Worm (Caenorhabditis elegans) whole organism, L4 larva: Measurements from ENCODE around the gene nspe-5.

ENCODE experiments used
- F44E2.7 ChIP-seq: fragments of 200-800 bp; sonication (Bioruptor generic); IDR thresholded peaks from 2 replicates; pipeline ENCODE4 v2.1.2; 2022; ENCODE audit warnings: missing genetic modification characterization, missing compliant biosample characterization
- T20F7.1 ChIP-seq: fragments of 200-800 bp; sonication (Bioruptor generic); optimal IDR thresholded peaks from 2 replicates; lab custom pipeline; 2018; ENCODE audit warnings: mild to moderate bottlenecking, missing genetic modification characterization, missing compliant biosample characterization
- Y105C5A.15 ChIP-seq: fragments of 200-800 bp; sonication (Bioruptor generic); IDR thresholded peaks from 2 replicates; pipeline ENCODE4 v1.3.6; 2022; ENCODE audit warnings: missing genetic modification characterization, missing compliant biosample characterization
- Y5F2A.4 ChIP-seq: fragments of 200-800 bp; sonication (Bioruptor generic); optimal IDR thresholded peaks from 2 replicates; lab custom pipeline; 2018; ENCODE audit warnings: mild to moderate bottlenecking, missing genetic modification characterization, missing compliant biosample characterization
- ZK337.2 ChIP-seq: fragments of 200-800 bp; sonication (Bioruptor generic); IDR thresholded peaks from 2 replicates; pipeline ENCODE4 v1.3.6; 2022; ENCODE audit warnings: missing genetic modification reagents, missing genetic modification characterization, missing compliant biosample characterization
- aha-1 ChIP-seq: fragments of 150-350 bp; peaks from one replicate; lab custom pipeline; 2014; ENCODE audit warnings: missing biosample characterization, missing genetic modification characterization
- arid-1 ChIP-seq: fragments of 200-800 bp; sonication (Bioruptor generic); conservative IDR thresholded peaks from 2 replicates; pipeline ENCODE4 v1.3.6; 2022; ENCODE audit warnings: missing genetic modification reagents, missing genetic modification characterization, missing compliant biosample characterization
- ceh-62 ChIP-seq: sonication (generic microtip); optimal IDR thresholded peaks from 2 replicates; lab custom pipeline; 2017; ENCODE audit warnings: missing biosample characterization, missing genetic modification characterization
- cey-2 ChIP-seq: sonication (generic microtip); optimal IDR thresholded peaks from 3 replicates; lab custom pipeline; 2017; ENCODE audit warnings: missing genetic modification characterization, mild to moderate bottlenecking, missing compliant biosample characterization, antibody characterized with exemption, borderline replicate concordance; ENCODE audit not compliant: insufficient read depth
- ctbp-1 ChIP-seq: fragments of 200-800 bp; sonication (Bioruptor generic); IDR thresholded peaks from 2 replicates; pipeline ENCODE4 v1.3.6; 2022; ENCODE audit warnings: missing genetic modification reagents, missing genetic modification characterization, missing compliant biosample characterization
- daf-16 ChIP-seq, 3 experiments: sonication (generic microtip); optimal IDR thresholded peaks; 2 replicates each; lab custom pipeline; 2016 to 2017; ENCODE audit warnings: missing genetic modification characterization in 3 of 3, missing genetic modification reagents in 3 of 3, mild to moderate bottlenecking in 2 of 3, missing compliant biosample characterization in 2 of 3, missing biosample characterization in 1 of 3, moderate library complexity in 1 of 3
- daf-19 ChIP-seq: fragments of 200-800 bp; sonication (Bioruptor generic); conservative IDR thresholded peaks from 2 replicates; pipeline ENCODE4 v1.3.6; 2022; ENCODE audit warnings: missing genetic modification characterization, missing compliant biosample characterization
- dmd-6 ChIP-seq: fragments of 200-800 bp; sonication (Bioruptor generic); IDR thresholded peaks from 2 replicates; pipeline ENCODE4 v1.3.6; 2022; ENCODE audit warnings: missing genetic modification reagents, missing genetic modification characterization, missing compliant biosample characterization
- dmd-9 ChIP-seq: fragments of 200-800 bp; sonication (Bioruptor generic); IDR thresholded peaks from 2 replicates; pipeline ENCODE4 v1.3.6; 2022; ENCODE audit warnings: missing genetic modification reagents, missing genetic modification characterization, missing compliant biosample characterization
- dpl-1 ChIP-seq: fragments of 150-350 bp; optimal IDR thresholded peaks from 2 replicates; lab custom pipeline; 2014; ENCODE audit warnings: missing biosample characterization, missing genetic modification reagents, missing genetic modification characterization
- hif-1 ChIP-seq, 2 experiments: sonication (generic microtip); optimal IDR thresholded peaks; 2 replicates each; lab custom pipeline; 2016 to 2017; ENCODE audit warnings: missing compliant biosample characterization in 2 of 2, missing genetic modification characterization in 2 of 2, missing genetic modification reagents in 2 of 2, missing genotype in 2 of 2, mild to moderate bottlenecking in 1 of 2
- hlh-30 ChIP-seq: sonication (generic microtip); optimal IDR thresholded peaks from 2 replicates; lab custom pipeline; 2017; ENCODE audit warnings: antibody characterized with exemption, mild to moderate bottlenecking, missing genetic modification characterization, missing compliant biosample characterization; ENCODE audit not compliant: insufficient read depth
- lin-1 ChIP-seq: fragments of 200-800 bp; sonication (Bioruptor generic); IDR thresholded peaks from 2 replicates; pipeline ENCODE4 v1.3.6; 2022; ENCODE audit warnings: missing genetic modification reagents, missing genetic modification characterization, missing compliant biosample characterization
- lin-13 ChIP-seq: fragments of 150-350 bp; optimal IDR thresholded peaks from 2 replicates; lab custom pipeline; 2014; ENCODE audit warnings: missing biosample characterization, missing genetic modification reagents, missing genetic modification characterization
- lir-3 ChIP-seq: sonication (generic microtip); optimal IDR thresholded peaks from 2 replicates; lab custom pipeline; 2016; ENCODE audit warnings: mild to moderate bottlenecking, missing genetic modification characterization, missing compliant biosample characterization
- mxl-2 ChIP-seq: fragments of 200-800 bp; sonication (Bioruptor generic); conservative IDR thresholded peaks from 2 replicates; pipeline ENCODE4 v1.3.6; 2022; ENCODE audit warnings: missing genetic modification reagents, missing genetic modification characterization, missing compliant biosample characterization
- nhr-10 ChIP-seq: fragments of 150-350 bp; optimal IDR thresholded peaks from 2 replicates; lab custom pipeline; 2014; ENCODE audit warnings: missing biosample characterization, missing genetic modification characterization
- nhr-11 ChIP-seq: fragments of 150-350 bp; optimal IDR thresholded peaks from 2 replicates; lab custom pipeline; 2014; ENCODE audit warnings: missing biosample characterization, missing genetic modification characterization
- nhr-237 ChIP-seq: sonication (generic microtip); optimal IDR thresholded peaks from 2 replicates; lab custom pipeline; 2017; ENCODE audit warnings: missing biosample characterization, missing genetic modification characterization
- nhr-28 ChIP-seq: fragments of 150-350 bp; optimal IDR thresholded peaks from 2 replicates; lab custom pipeline; 2014; ENCODE audit warnings: missing biosample characterization, missing genetic modification characterization
- nhr-6 ChIP-seq: fragments of 150-350 bp; optimal IDR thresholded peaks from 2 replicates; lab custom pipeline; 2014; ENCODE audit warnings: missing biosample characterization, missing genetic modification characterization
- pha-4 ChIP-seq, 2 experiments: fragments of 150-350 bp in 1 of 2; fragments of 200-800 bp in 1 of 2; sonication (Bioruptor generic) in 1 of 2; IDR thresholded peaks in 1 of 2; optimal IDR thresholded peaks in 1 of 2; 2 replicates each; pipeline versions ENCODE4 v1.3.6 to Lab custom; 2014 to 2022; ENCODE audit warnings: missing genetic modification characterization in 2 of 2, missing genetic modification reagents in 2 of 2, missing biosample characterization in 1 of 2, missing compliant biosample characterization in 1 of 2
- pqm-1 ChIP-seq: sonication (generic microtip); optimal IDR thresholded peaks from 2 replicates; lab custom pipeline; 2017; ENCODE audit warnings: missing biosample characterization, missing genetic modification characterization
- rbr-2 ChIP-seq: sonication (generic microtip); optimal IDR thresholded peaks from 2 replicates; lab custom pipeline; 2016; ENCODE audit warnings: missing genotype, missing genetic modification characterization, missing compliant biosample characterization
- saeg-2 ChIP-seq: fragments of 200-800 bp; sonication (Bioruptor generic); IDR thresholded peaks from 2 replicates; pipeline ENCODE4 v1.3.6; 2022; ENCODE audit warnings: missing genetic modification reagents, missing genetic modification characterization, missing compliant biosample characterization
- set-16 ChIP-seq: fragments of 200-800 bp; sonication (Bioruptor generic); IDR thresholded peaks from 2 replicates; pipeline ENCODE4 v1.3.6; 2022; ENCODE audit warnings: missing genetic modification reagents, missing genetic modification characterization, missing compliant biosample characterization
- spr-3 ChIP-seq: fragments of 200-800 bp; sonication (Bioruptor generic); optimal IDR thresholded peaks from 2 replicates; lab custom pipeline; 2018; ENCODE audit warnings: mild to moderate bottlenecking, missing genetic modification characterization, missing compliant biosample characterization
- tag-97 ChIP-seq: fragments of 200-800 bp; sonication (Bioruptor generic); IDR thresholded peaks from 2 replicates; pipeline ENCODE4 v1.3.6; 2022; ENCODE audit warnings: missing genetic modification characterization, missing compliant biosample characterization
- unc-62 ChIP-seq, 3 experiments: fragments of 150-350 bp in 1 of 3; sonication (generic microtip); optimal IDR thresholded peaks in 2 of 3; peaks in 1 of 3; 1 replicate in 1 of 3; 2 replicates in 2 of 3; lab custom pipeline; 2014 to 2017; ENCODE audit warnings: missing biosample characterization in 3 of 3, missing genetic modification characterization in 3 of 3, missing genetic modification reagents in 3 of 3, missing genotype in 1 of 3
- zag-1 ChIP-seq: fragments of 150-350 bp; optimal IDR thresholded peaks from 2 replicates; lab custom pipeline; 2014; ENCODE audit warnings: missing biosample characterization, missing genetic modification characterization
- zfp-3 ChIP-seq: fragments of 200-800 bp; sonication (Bioruptor generic); conservative IDR thresholded peaks from 2 replicates; pipeline ENCODE4 v1.3.6; 2022; ENCODE audit warnings: missing genetic modification reagents, missing genetic modification characterization, missing compliant biosample characterization

The nspe-5 gene

ce11 chrII:12628566-12628965 is at the start of gene nspe-5:
TSS of gene nspe-5 (plus strand) at chrII:12628866.
- TF ChIP-seq unc-62 (GFP tag; optimal IDR thresholded peaks at IDR 0.05 in 1 of 2; lab: Kevin White, UChicago) (peak in 1 of 2 experiments; percentile 32), unc-62 (tag; optimal IDR thresholded peaks at IDR 0.05; lab: Kevin White, UChicago) (no peak), daf-19 (no peak)
- TF ChIP-seq, all 104 proteins: peak for 1

- no peak for TF ChIP-seq F44E2.7
- TF ChIP-seq Y105C5A.15 = no peak
- TF ChIP-seq lin-1 (GFP tag; lab: Robert Waterston, UW) = no peak
- no peak for TF ChIP-seq nhr-11 (tag; lab: Kevin White, UChicago)
- no peak for TF ChIP-seq nhr-28 (tag; lab: Kevin White, UChicago)
- TF ChIP-seq ZK337.2 (GFP tag; lab: Robert Waterston, UW) = no peak
- TF ChIP-seq nhr-6 (tag; lab: Kevin White, UChicago) = peak; percentile 63
- no peak for TF ChIP-seq spr-3 (GFP tag; lab: Kevin White, UChicago)
- no peak for TF ChIP-seq daf-19
- TF ChIP-seq arid-1 (GFP tag; lab: Robert Waterston, UW) = no peak
- TF ChIP-seq zag-1 (tag; lab: Kevin White, UChicago) = no peak
- TF ChIP-seq T20F7.1 (GFP tag; lab: Kevin White, UChicago) = no peak
- peak; percentile 43 for TF ChIP-seq dmd-6 (GFP tag; lab: Robert Waterston, UW)
- no peak for TF ChIP-seq set-16 (GFP tag; lab: Robert Waterston, UW)
- no peak for TF ChIP-seq lin-13 (GFP tag; lab: Kevin White, UChicago)
- TF ChIP-seq ceh-62 (tag; lab: Kevin White, UChicago) = no peak
- no peak for TF ChIP-seq daf-16 (GFP tag; optimal IDR thresholded peaks at IDR 0.05; lab: Kevin White, UChicago)
- no peak for TF ChIP-seq daf-16 (tag; optimal IDR thresholded peaks at IDR 0.05; lab: Kevin White, UChicago)
- no peak for TF ChIP-seq nhr-10
- TF ChIP-seq unc-62 (GFP tag; optimal IDR thresholded peaks at IDR 0.05 in 1 of 2; lab: Kevin White, UChicago) = peak in 1 of 2 experiments; percentile 47
- no peak for TF ChIP-seq unc-62 (tag; optimal IDR thresholded peaks at IDR 0.05; lab: Kevin White, UChicago)
- TF ChIP-seq hif-1 (tag; optimal IDR thresholded peaks at IDR 0.05; lab: Kevin White, UChicago) = no peak
- no peak for TF ChIP-seq lir-3
- TF ChIP-seq nhr-237 (tag; lab: Kevin White, UChicago) = no peak
- TF ChIP-seq cey-2 (tag; lab: Kevin White, UChicago) = no peak
- peak; percentile 75 for TF ChIP-seq pqm-1 (tag; lab: Kevin White, UChicago)
Measured at ce11 chrII:12580952-12581351, 47.7 kb upstream of the nspe-5 start, which contains the start of gene clec-4. TSS of gene clec-4 (minus strand) at chrII:12581113.

ce11 chrII:12603667-12604621 is 24.7 kb upstream of the nspe-5 start, which contains the start of the genes ceh-100 and lips-15:
TSS of gene ceh-100 (minus strand) at chrII:12603680.
TSS of gene lips-15 (plus strand) at chrII:12604386.
- peak; percentile 80 for TF ChIP-seq aha-1
- TF ChIP-seq ctbp-1 (GFP tag; lab: Robert Waterston, UW) = no peak
- TF ChIP-seq rbr-2 (tag; lab: Kevin White, UChicago) = no peak
- peak in 1 of 2 experiments; percentile 47 for TF ChIP-seq hif-1 (tag; optimal IDR thresholded peaks at IDR 0.05; lab: Kevin White, UChicago)
- TF ChIP-seq dmd-6 (GFP tag; lab: Robert Waterston, UW) = no peak
- TF ChIP-seq tag-97 (GFP tag; lab: Robert Waterston, UW) = no peak
- no peak for TF ChIP-seq mxl-2 (GFP tag; lab: Robert Waterston, UW)
- TF ChIP-seq saeg-2 (GFP tag; lab: Robert Waterston, UW) = no peak
- TF ChIP-seq ceh-62 (tag; lab: Kevin White, UChicago) = no peak
- no peak for TF ChIP-seq pha-4 (GFP tag; IDR thresholded peaks at IDR 0.05; lab: Robert Waterston, UW)
- no peak for TF ChIP-seq pha-4 (tag; optimal IDR thresholded peaks at IDR 0.05; lab: Kevin White, UChicago)
- peak; percentile 39 for TF ChIP-seq dpl-1 (GFP tag; lab: Kevin White, UChicago)
- TF ChIP-seq dmd-9 (GFP tag; lab: Robert Waterston, UW) = no peak
- TF ChIP-seq zfp-3 = no peak
- TF ChIP-seq hlh-30 (tag; lab: Kevin White, UChicago) = peak; percentile 64
- TF ChIP-seq Y5F2A.4 (GFP tag; lab: Kevin White, UChicago) = no peak
